Worm (Caenorhabditis elegans): ENCODE results near the gene B0035.15.

B0035.15 gene

DNA sequence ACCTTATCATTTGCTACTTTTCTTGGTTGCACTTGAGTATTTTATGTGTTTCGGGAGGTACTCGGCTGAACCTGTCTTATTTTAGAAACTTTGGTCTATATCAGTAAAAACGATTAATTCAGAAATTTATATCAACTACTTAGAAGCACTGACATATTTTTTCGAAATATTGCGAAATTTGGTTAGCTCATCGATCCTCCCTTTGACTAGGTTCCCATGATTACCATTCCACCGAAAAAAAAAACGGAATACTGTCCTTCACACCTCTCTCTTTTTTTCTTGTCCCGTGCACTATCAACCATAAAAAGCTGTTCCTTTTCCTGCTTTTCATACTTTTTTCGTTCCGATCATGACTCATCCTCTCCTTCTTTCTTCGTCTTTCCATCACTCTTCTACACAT is 12.8 kb downstream of the B0035.15 start:
- TF ChIP-seq aly-2 (tag; optimal IDR thresholded peaks at IDR 0.05) (no peak), spr-3 (GFP tag; optimal IDR thresholded peaks at IDR 0.05) (no peak), unc-62 (GFP tag; optimal IDR thresholded peaks at IDR 0.05 in 1 of 2) (peak in 1 of 2 experiments; percentile 54), unc-62 (tag; optimal IDR thresholded peaks at IDR 0.05) (no peak), dve-1 (tag; optimal IDR thresholded peaks at IDR 0.05; ENCODE audit: insufficient read depth) (peak; percentile 47), ces-1 (GFP tag; optimal IDR thresholded peaks at IDR 0.05) (no peak)

DNA sequence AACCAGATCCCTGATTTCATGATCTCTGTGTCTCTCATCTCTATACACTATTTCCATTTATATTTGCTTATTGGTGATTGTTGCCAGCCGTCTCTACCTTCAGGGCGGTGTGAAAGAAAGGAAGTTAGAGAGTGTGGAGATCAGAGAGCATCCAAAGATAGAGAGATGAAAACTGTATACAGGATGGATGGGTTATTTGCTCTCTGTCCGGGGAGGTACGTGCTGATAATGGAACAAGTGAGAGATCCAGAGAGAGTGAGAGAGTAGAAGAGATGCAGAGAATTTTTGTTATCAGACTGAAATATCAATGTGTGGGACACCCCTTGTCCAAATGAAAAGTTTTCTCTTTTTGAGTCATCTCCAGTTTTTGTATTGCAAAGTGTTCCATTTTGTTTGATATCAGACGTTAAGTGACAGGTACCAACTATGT is 13.9 kb downstream of the B0035.15 start:
- TF ChIP-seq lin-13 (GFP tag; optimal IDR thresholded peaks at IDR 0.05) (peak; percentile 14), ceh-32 (tag; optimal IDR thresholded peaks at IDR 0.05; ENCODE audit: poor library complexity) (no peak), F44E2.7 (GFP tag; IDR thresholded peaks at IDR 0.05) (no peak), lin-15B (tag; optimal IDR thresholded peaks at IDR 0.05) (no peak), lsy-2 (tag; optimal IDR thresholded peaks at IDR 0.05) (no peak), php-3 (GFP tag; IDR thresholded peaks at IDR 0.05) (peak; percentile 81), nhr-77 (tag; optimal IDR thresholded peaks at IDR 0.05) (peak; percentile 72), tra-1 (GFP tag; IDR thresholded peaks at IDR 0.05) (peak; percentile 85), aly-2 (tag; optimal IDR thresholded peaks at IDR 0.05) (no peak), sdz-12 (GFP tag; optimal IDR thresholded peaks at IDR 0.05) (no peak), mxl-2 (GFP tag; conservative IDR thresholded peaks at IDR 0.05) (0 out of 2 replicates have a peak, but pooled peaks have one; percentile 3), madf-9 (GFP tag; conservative IDR thresholded peaks at IDR 0.05) (no peak), daf-8 (GFP tag; IDR thresholded peaks at IDR 0.05) (no peak), pha-4 (GFP tag; IDR thresholded peaks at IDR 0.05) (peak; percentile 72), pha-4 (tag; optimal IDR thresholded peaks at IDR 0.05) (peak; percentile 71), F10B5.3 (tag; optimal IDR thresholded peaks at IDR 0.05) (peak; percentile 28), skn-1 (tag; optimal IDR thresholded peaks at IDR 0.05) (no peak), fkh-10 (GFP tag; optimal IDR thresholded peaks at IDR 0.05) (no peak), lin-38 (GFP tag; IDR thresholded peaks at IDR 0.05) (no peak; the same call in 1 of the 2 replicates), ceh-82 (tag; optimal IDR thresholded peaks at IDR 0.05) (no peak), dmd-6 (GFP tag; IDR thresholded peaks at IDR 0.05) (peak; percentile 89), F37D6.2 (tag; optimal IDR thresholded peaks at IDR 0.05) (no peak), daf-16 (GFP tag; optimal IDR thresholded peaks at IDR 0.05) (peak in 1 of 2 experiments; percentile 92), daf-16 (tag; optimal IDR thresholded peaks at IDR 0.05) (peak; percentile 91), mes-2 (tag; optimal IDR thresholded peaks at IDR 0.05; ENCODE audit: poor library complexity, severe bottlenecking) (peak; percentile 36), Y48G9A.11 (GFP tag; IDR thresholded peaks at IDR 0.05) (no peak), zfp-3 (GFP tag; conservative IDR thresholded peaks at IDR 0.05) (no peak), dve-1 (tag; optimal IDR thresholded peaks at IDR 0.05; ENCODE audit: insufficient read depth) (peak; percentile 93), fos-1 (tag; optimal IDR thresholded peaks at IDR 0.05) (no peak), snpc-1.2 (GFP tag; IDR thresholded peaks at IDR 0.05) (no peak), nhr-102 (tag; optimal IDR thresholded peaks at IDR 0.05) (no peak), snpc-4 (tag; optimal IDR thresholded peaks at IDR 0.05) (no peak), nhr-41 (GFP tag; IDR thresholded peaks at IDR 0.05) (0 out of 2 replicates have a peak, but pooled peaks have one; percentile 23), ama-1 (optimal IDR thresholded peaks at IDR 0.05) (no peak), unc-130 (GFP tag; optimal IDR thresholded peaks at IDR 0.05) (no peak), dpl-1 (GFP tag; optimal IDR thresholded peaks at IDR 0.05) (no peak), mxl-3 (GFP tag; optimal IDR thresholded peaks at IDR 0.05) (peak; percentile 55), unc-39 (tag; optimal IDR thresholded peaks at IDR 0.05) (no peak), hif-1 (tag; optimal IDR thresholded peaks at IDR 0.05) (peak in 1 of 2 experiments; percentile 59), zfp-2 (tag; optimal IDR thresholded peaks at IDR 0.05) (no peak), mdt-29 (GFP tag; IDR thresholded peaks at IDR 0.05) (no peak), tag-97 (GFP tag; IDR thresholded peaks at IDR 0.05) (no peak), lin-29 (GFP tag; IDR thresholded peaks at IDR 0.05) (no peak), ceh-44 (GFP tag; IDR thresholded peaks at IDR 0.05) (no peak), mep-1 (tag; optimal IDR thresholded peaks at IDR 0.05) (no peak), nhr-42 (GFP tag; IDR thresholded peaks at IDR 0.05) (no peak)

All from whole organism, L4 larva.